Fruit fly (Drosophila melanogaster) whole organism, embryonic: Measurements from ENCODE around the gene CG10132.

Experiments
- Aef1 ChIP-seq: fragments of 200-800 bp; sonication (Bioruptor generic); IDR thresholded peaks from 3 replicates; pipeline ENCODE4 v1.3.6; 2022; ENCODE audit warnings: missing biosample characterization, missing genetic modification characterization
- Atf-2 ChIP-seq: fragments of 200-800 bp; sonication (Bioruptor generic); optimal IDR thresholded peaks from 2 replicates; lab custom pipeline; 2016; ENCODE audit warnings: missing biosample characterization, missing genetic modification characterization
- B-H2 ChIP-seq: fragments of 200-800 bp; sonication (Bioruptor generic); optimal IDR thresholded peaks from 2 replicates; lab custom pipeline; 2018; ENCODE audit warnings: missing biosample characterization, mild to moderate bottlenecking, missing genetic modification characterization
- Bgb ChIP-seq: fragments of 200-800 bp; sonication (Bioruptor generic); IDR thresholded peaks from 2 replicates; pipeline ENCODE4 v1.3.6; 2022; ENCODE audit warnings: missing biosample characterization, missing genetic modification characterization; ENCODE audit not compliant: partially characterized antibody
- CG10209 ChIP-seq: fragments of 200-800 bp; sonication (Bioruptor generic); optimal IDR thresholded peaks from 3 replicates; lab custom pipeline; 2017; ENCODE audit warnings: missing biosample characterization, mild to moderate bottlenecking, missing genetic modification characterization, missing genetic modification reagents
- CG10267 ChIP-seq: fragments of 200-800 bp; sonication (Bioruptor generic); optimal IDR thresholded peaks from 2 replicates; lab custom pipeline; 2018; ENCODE audit warnings: missing biosample characterization, mild to moderate bottlenecking, missing genetic modification characterization, moderate library complexity
- CG12104 ChIP-seq: fragments of 200-800 bp; sonication (Bioruptor generic); optimal IDR thresholded peaks from 3 replicates; lab custom pipeline; 2016; ENCODE audit warnings: missing biosample characterization, missing genetic modification characterization
- CG14667 ChIP-seq: fragments of 200-800 bp; sonication (Bioruptor generic); IDR thresholded peaks from 2 replicates; pipeline ENCODE4 v1.3.6; 2022; ENCODE audit warnings: missing biosample characterization, missing genetic modification characterization
- CG14860 ChIP-seq: fragments of 200-800 bp; sonication (Bioruptor generic); IDR thresholded peaks from 3 replicates; pipeline ENCODE4 v1.3.6; 2022; ENCODE audit warnings: missing biosample characterization, missing genetic modification characterization; ENCODE audit not compliant: partially characterized antibody
- CG15479 ChIP-seq: fragments of 200-800 bp; sonication (Bioruptor generic); optimal IDR thresholded peaks from 3 replicates; lab custom pipeline; 2019; ENCODE audit warnings: missing biosample characterization, mild to moderate bottlenecking, missing genetic modification characterization, moderate library complexity
- CG17912 ChIP-seq: fragments of 200-800 bp; sonication (Bioruptor generic); optimal IDR thresholded peaks from 2 replicates; lab custom pipeline; 2018; ENCODE audit warnings: missing biosample characterization, mild to moderate bottlenecking, missing genetic modification characterization
- CG1832 ChIP-seq: fragments of 200-800 bp; sonication (Bioruptor generic); optimal IDR thresholded peaks from 2 replicates; lab custom pipeline; 2017; ENCODE audit warnings: missing biosample characterization, mild to moderate bottlenecking, missing genetic modification characterization, inconsistent platforms
- CG2712 ChIP-seq: fragments of 200-800 bp; optimal IDR thresholded peaks from 3 replicates; lab custom pipeline; 2019; ENCODE audit warnings: missing biosample characterization, mild to moderate bottlenecking, missing genetic modification characterization, moderate library complexity
- CG31441 ChIP-seq: fragments of 200-800 bp; sonication (Bioruptor generic); IDR thresholded peaks from 2 replicates; pipeline ENCODE4 v1.3.6; 2022; ENCODE audit warnings: missing biosample characterization, missing genetic modification characterization
- CG3163 ChIP-seq: fragments of 200-800 bp; sonication (Bioruptor generic); optimal IDR thresholded peaks from 3 replicates; lab custom pipeline; 2016; ENCODE audit warnings: missing biosample characterization, missing genetic modification characterization
- CG34376 ChIP-seq: fragments of 200-800 bp; sonication (Bioruptor generic); optimal IDR thresholded peaks from 2 replicates; lab custom pipeline; 2018; ENCODE audit warnings: missing biosample characterization, mild to moderate bottlenecking, missing genetic modification characterization
- CG7987 ChIP-seq: fragments of 200-800 bp; sonication (Bioruptor generic); optimal IDR thresholded peaks from 2 replicates; lab custom pipeline; 2018; ENCODE audit warnings: missing biosample characterization, mild to moderate bottlenecking, missing genetic modification characterization, moderate library complexity
- D19A ChIP-seq: fragments of 200-800 bp; optimal IDR thresholded peaks from 3 replicates; lab custom pipeline; 2019; ENCODE audit warnings: missing biosample characterization, mild to moderate bottlenecking, missing genetic modification characterization, moderate library complexity
- Dbx ChIP-seq: fragments of 200-800 bp; sonication (Bioruptor generic); IDR thresholded peaks from 3 replicates; pipeline ENCODE4 v1.3.6; 2022; ENCODE audit warnings: missing biosample characterization, missing genetic modification characterization
- Dll ChIP-seq: fragments of 200-800 bp; sonication (Bioruptor generic); IDR thresholded peaks from 4 replicates; pipeline ENCODE4 v1.3.6; 2022; ENCODE audit warnings: missing biosample characterization, missing genetic modification characterization; ENCODE audit not compliant: partially characterized antibody
- H2.0 ChIP-seq: fragments of 200-800 bp; sonication (Bioruptor generic); IDR thresholded peaks from 2 replicates; pipeline ENCODE4 v1.3.6; 2022; ENCODE audit warnings: missing biosample characterization, missing genetic modification characterization
- Hand ChIP-seq: fragments of 200-800 bp; sonication (Bioruptor generic); optimal IDR thresholded peaks from 2 replicates; lab custom pipeline; 2017; ENCODE audit warnings: mild to moderate bottlenecking, missing biosample characterization, missing genetic modification reagents, missing genetic modification characterization
- Hey ChIP-seq: fragments of 200-800 bp; sonication (Bioruptor generic); optimal IDR thresholded peaks from 3 replicates; lab custom pipeline; 2018; ENCODE audit warnings: missing biosample characterization, mild to moderate bottlenecking, missing genetic modification characterization
- Hr78 ChIP-seq, 2 experiments: fragments of 200-800 bp in 1 of 2; fragments of >200 bp in 1 of 2; sonication (Bioruptor generic) in 1 of 2; optimal IDR thresholded peaks; 2 replicates each; lab custom pipeline; 2017 to 2019; ENCODE audit warnings: missing biosample characterization in 2 of 2, missing genetic modification characterization in 2 of 2, mild to moderate bottlenecking in 1 of 2, moderate library complexity in 1 of 2
- MTF-1 ChIP-seq: fragments of 200-800 bp; sonication (Bioruptor generic); optimal IDR thresholded peaks from 2 replicates; lab custom pipeline; 2018; ENCODE audit warnings: missing biosample characterization, mild to moderate bottlenecking, missing genetic modification characterization, borderline replicate concordance
- Mad ChIP-seq: fragments of 200-800 bp; sonication (Bioruptor generic); optimal IDR thresholded peaks from 2 replicates; lab custom pipeline; 2016; ENCODE audit warnings: missing biosample characterization, missing genetic modification characterization
- NC2α ChIP-seq: fragments of 200-800 bp; sonication (Bioruptor generic); optimal IDR thresholded peaks from 2 replicates; lab custom pipeline; 2016; ENCODE audit warnings: missing biosample characterization, missing genetic modification characterization
- Pdp1 ChIP-seq, 2 experiments: fragments of 200-800 bp; sonication (Bioruptor generic); optimal IDR thresholded peaks; 3 replicates each; lab custom pipeline; 2016; ENCODE audit warnings: missing biosample characterization in 2 of 2, missing genetic modification characterization in 2 of 2, mild to moderate bottlenecking in 1 of 2, moderate library complexity in 1 of 2
- Rfx ChIP-seq: fragments of 200-800 bp; sonication (Bioruptor generic); IDR thresholded peaks from 2 replicates; pipeline ENCODE4 v1.3.6; 2022; ENCODE audit warnings: missing biosample characterization, missing genetic modification characterization
- Tbp ChIP-seq: fragments of >200 bp; optimal IDR thresholded peaks from 2 replicates; lab custom pipeline; 2018; ENCODE audit warnings: missing biosample characterization, missing genetic modification characterization
- ap ChIP-seq: fragments of 200-800 bp; sonication (Bioruptor generic); IDR thresholded peaks from 2 replicates; pipeline ENCODE4 v1.3.6; 2022; ENCODE audit warnings: missing biosample characterization, missing genetic modification characterization
- chif ChIP-seq, 2 experiments: fragments of 200-800 bp; sonication (Bioruptor generic); optimal IDR thresholded peaks; 3 replicates each; lab custom pipeline; 2016; ENCODE audit warnings: missing biosample characterization in 2 of 2, missing genetic modification characterization in 2 of 2
- cwo ChIP-seq: fragments of 200-800 bp; sonication (Bioruptor generic); optimal IDR thresholded peaks from 3 replicates; lab custom pipeline; 2017; ENCODE audit warnings: missing biosample characterization, missing genetic modification characterization, mild to moderate bottlenecking, moderate library complexity, missing genetic modification reagents
- eyg ChIP-seq: fragments of 200-800 bp; sonication (Bioruptor generic); optimal IDR thresholded peaks from 3 replicates; lab custom pipeline; 2016; ENCODE audit warnings: missing biosample characterization, missing genetic modification characterization
- gce ChIP-seq: fragments of 200-800 bp; sonication (Bioruptor generic); IDR thresholded peaks from 3 replicates; pipeline ENCODE4 v1.3.6; 2022; ENCODE audit warnings: missing biosample characterization, missing genetic modification characterization
- gcm2 ChIP-seq: fragments of 200-800 bp; sonication (Bioruptor generic); optimal IDR thresholded peaks from 2 replicates; lab custom pipeline; 2016; ENCODE audit warnings: missing biosample characterization, missing genetic modification characterization
- ind ChIP-seq: fragments of 200-800 bp; sonication (Bioruptor generic); optimal IDR thresholded peaks from 3 replicates; lab custom pipeline; 2016; ENCODE audit warnings: missing biosample characterization, missing genetic modification characterization
- nerfin-1 ChIP-seq: fragments of 200-800 bp; sonication (Bioruptor generic); optimal IDR thresholded peaks from 3 replicates; lab custom pipeline; 2019; ENCODE audit warnings: missing biosample characterization, mild to moderate bottlenecking, missing genetic modification characterization, moderate library complexity
- nmo ChIP-seq: fragments of 200-800 bp; sonication (Bioruptor generic); optimal IDR thresholded peaks from 2 replicates; lab custom pipeline; 2018; ENCODE audit warnings: missing biosample characterization, mild to moderate bottlenecking, missing genetic modification characterization, moderate library complexity
- p53 ChIP-seq: fragments of 200-800 bp; sonication (Bioruptor generic); optimal IDR thresholded peaks from 2 replicates; lab custom pipeline; 2016; ENCODE audit warnings: missing biosample characterization, missing genetic modification characterization
- pfk ChIP-seq: fragments of 200-800 bp; sonication (Bioruptor generic); optimal IDR thresholded peaks from 2 replicates; lab custom pipeline; 2018; ENCODE audit warnings: missing biosample characterization, mild to moderate bottlenecking, missing genetic modification characterization, moderate library complexity
- pho ChIP-seq: fragments of 200-800 bp; sonication (Bioruptor generic); optimal IDR thresholded peaks from 2 replicates; lab custom pipeline; 2016; ENCODE audit warnings: missing biosample characterization, missing genetic modification characterization
- pzg ChIP-seq: fragments of 200-800 bp; sonication (Bioruptor generic); optimal IDR thresholded peaks from 3 replicates; lab custom pipeline; 2018; ENCODE audit warnings: missing biosample characterization, mild to moderate bottlenecking, missing genetic modification characterization, moderate library complexity
- scrt ChIP-seq: fragments of 200-800 bp; sonication (Bioruptor generic); optimal IDR thresholded peaks from 2 replicates; lab custom pipeline; 2018; ENCODE audit warnings: missing biosample characterization, mild to moderate bottlenecking, missing genetic modification characterization, moderate library complexity
- sqz ChIP-seq: fragments of 200-800 bp; sonication (Bioruptor generic); optimal IDR thresholded peaks from 3 replicates; lab custom pipeline; 2018; ENCODE audit warnings: missing biosample characterization, mild to moderate bottlenecking, missing genetic modification characterization
- tgo ChIP-seq: fragments of 200-800 bp; sonication (Bioruptor generic); IDR thresholded peaks from 3 replicates; pipeline ENCODE4 v1.3.6; 2022; ENCODE audit warnings: missing biosample characterization, missing genetic modification characterization
- trem ChIP-seq: fragments of 200-800 bp; optimal IDR thresholded peaks from 3 replicates; lab custom pipeline; 2019; ENCODE audit warnings: missing biosample characterization, mild to moderate bottlenecking, missing genetic modification characterization, moderate library complexity
- twi ChIP-seq: fragments of 200-800 bp; optimal IDR thresholded peaks from 2 replicates; lab custom pipeline; 2019; ENCODE audit warnings: missing biosample characterization, mild to moderate bottlenecking, missing genetic modification characterization, moderate library complexity
- zfh2 ChIP-seq: fragments of 200-800 bp; sonication (Bioruptor generic); optimal IDR thresholded peaks from 2 replicates; lab custom pipeline; 2016; ENCODE audit warnings: missing biosample characterization, missing genetic modification characterization

Gene CG10132

DNA sequence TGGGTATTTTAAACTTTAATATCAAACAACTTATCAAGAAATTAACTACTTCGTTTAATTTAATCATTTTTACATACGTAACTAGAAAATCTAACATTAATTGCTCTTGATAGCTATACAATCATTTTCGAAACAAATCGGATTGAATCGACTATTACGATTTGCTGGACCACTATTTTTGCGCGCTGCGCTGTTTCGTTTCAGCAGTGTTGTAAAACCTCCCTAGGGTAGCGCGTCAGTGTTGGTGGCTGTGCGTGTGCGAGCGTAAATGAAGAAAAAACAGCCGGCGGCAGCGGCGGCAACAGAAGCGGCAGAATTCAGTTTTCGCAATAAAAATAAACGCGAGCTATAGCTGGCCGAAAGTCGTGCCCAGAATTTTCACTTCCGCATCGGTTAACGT is 14.6 kb downstream of the CG10132 start, which contains the start of gene CG33116 (continued):
- TF ChIP-seq CG1832 (GFP tag; lab: Kevin White, UChicago) (no peak), gce (GFP tag; lab: Robert Waterston, UW) (peak; percentile 27; the same call in 1 of the 3 replicates), tgo (peak; percentile 75), Dll (GFP tag; lab: Robert Waterston, UW) (0 out of 4 replicates have a peak, but pooled peaks have one; percentile 35), twi (peak; percentile 64), Rfx (GFP tag; lab: Robert Waterston, UW) (peak; percentile 92), CG2712 (tag; lab: Kevin White, UChicago) (peak; percentile 84), ind (GFP tag; lab: Kevin White, UChicago) (peak; percentile 85), H2.0 (peak; percentile 79), MTF-1 (GFP tag; lab: Kevin White, UChicago) (peak; percentile 77), NC2α (GFP tag; lab: Kevin White, UChicago) (peak; percentile 76), eyg (GFP tag; lab: Kevin White, UChicago) (peak; percentile 47), ap (GFP tag; lab: Robert Waterston, UW) (0 out of 2 replicates have a peak, but pooled peaks have one; percentile 22), pfk (GFP tag; lab: Kevin White, UChicago) (peak; percentile 23), Aef1 (GFP tag; lab: Robert Waterston, UW) (peak; percentile 65)
- TF ChIP-seq, all 482 proteins: peak for 421

DNA sequence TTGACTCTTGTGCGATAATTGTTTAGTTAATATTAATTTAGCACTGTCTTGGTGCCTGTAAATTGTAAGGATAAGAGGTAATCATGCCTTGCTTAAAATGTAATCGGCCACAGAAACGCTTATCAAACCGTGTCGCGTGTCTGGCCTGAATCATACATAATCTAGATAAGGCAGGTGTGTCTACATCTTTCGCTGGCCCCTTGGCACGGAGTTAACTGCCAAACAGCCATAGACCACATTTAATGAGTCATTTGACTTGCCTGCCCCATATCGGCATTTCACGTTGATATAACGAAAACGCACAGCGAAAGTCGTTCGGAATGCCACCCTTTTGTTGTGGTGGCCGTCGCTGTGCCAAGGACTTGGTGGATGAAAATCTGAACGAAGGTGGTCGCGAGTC is 16.6 kb downstream of the CG10132 start, which contains the start of gene CG31697:
TSS of gene CG31697 (plus strand) at position 215 of the 400 bp plus-strand sequence.
- TF ChIP-seq CG7987 (GFP tag; lab: Kevin White, UChicago) (no peak), Dbx (no peak), pho (GFP tag; lab: Kevin White, UChicago) (no peak), D19A (no peak), CG3163 (GFP tag; lab: Kevin White, UChicago) (no peak), p53 (GFP tag; lab: Kevin White, UChicago) (no peak), CG17912 (GFP tag; lab: Kevin White, UChicago) (no peak), CG12104 (GFP tag; lab: Kevin White, UChicago) (no peak), chif (GFP tag; optimal IDR thresholded peaks at IDR 0.05; lab: Kevin White, UChicago) (no peak), CG34376 (GFP tag; lab: Kevin White, UChicago) (peak; percentile 35), Bgb (GFP tag; lab: Robert Waterston, UW) (no peak), pzg (GFP tag; lab: Kevin White, UChicago) (no peak), Atf-2 (no peak), scrt (GFP tag; lab: Kevin White, UChicago) (no peak), CG31441 (GFP tag; lab: Robert Waterston, UW) (no peak), cwo (peak; percentile 75), trem (tag; lab: Kevin White, UChicago) (no peak), CG14667 (no peak), gcm2 (GFP tag; lab: Kevin White, UChicago) (no peak), sqz (GFP tag; lab: Kevin White, UChicago) (no peak), CG15479 (no peak), Hr78 (GFP tag; optimal IDR thresholded peaks at IDR 0.05; lab: Kevin White, UChicago) (no peak), Hey (peak; percentile 68), B-H2 (GFP tag; lab: Kevin White, UChicago) (no peak), Tbp (no peak), Mad (GFP tag; lab: Kevin White, UChicago) (no peak), tgo (no peak), CG10209 (no peak), CG10267 (tag; lab: Kevin White, UChicago) (no peak), zfh2 (GFP tag; lab: Kevin White, UChicago) (no peak), nerfin-1 (tag; lab: Kevin White, UChicago) (peak; percentile 76), Pdp1 (GFP tag; optimal IDR thresholded peaks at IDR 0.05; lab: Kevin White, UChicago) (peak in 1 of 2 experiments; percentile 8), nmo (GFP tag; lab: Kevin White, UChicago) (no peak), CG14860 (no peak), Hand (GFP tag; lab: Kevin White, UChicago) (no peak)
